Fruit fly (Drosophila melanogaster): Measurements from ENCODE around the gene egh.

egh gene

DNA sequence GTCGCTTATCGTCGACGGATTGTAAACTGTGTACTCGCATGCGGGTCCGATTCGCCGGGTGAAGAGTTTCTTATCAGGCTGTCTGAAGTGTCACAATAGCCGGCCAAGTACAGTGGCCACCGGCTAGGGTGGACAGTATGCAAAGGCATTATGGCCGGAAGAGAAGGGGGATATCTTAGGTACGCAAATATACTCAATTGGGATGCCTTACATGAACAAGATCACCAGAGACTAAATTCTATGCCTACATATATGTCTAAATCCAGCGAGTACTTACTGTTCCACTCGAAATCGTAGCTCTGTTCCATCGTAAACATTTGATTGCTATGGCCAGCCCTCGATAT lies 5.4 kb downstream of the egh start (continued):
- TF ChIP-seq Eip93F (GFP tag; optimal IDR thresholded peaks at IDR 0.05), result peak; percentile 94
- peak; percentile 99 for TF ChIP-seq svp (GFP tag)
- peak; percentile 93 for TF ChIP-seq CG6792 (GFP tag; optimal IDR thresholded peaks at IDR 0.05)
- TF ChIP-seq CG31627 (GFP tag; optimal IDR thresholded peaks at IDR 0.05), result peak; percentile 96
- TF ChIP-seq Sox14 (GFP tag; optimal IDR thresholded peaks at IDR 0.05), result peak; percentile 94
- TF ChIP-seq CG6854 (GFP tag; optimal IDR thresholded peaks at IDR 0.05), result peak; percentile 84
- TF ChIP-seq CG32006 (GFP tag; optimal IDR thresholded peaks at IDR 0.05), result peak; percentile 86
- TF ChIP-seq spab (GFP tag; optimal IDR thresholded peaks at IDR 0.05), result peak; percentile 82
- TF ChIP-seq topi (GFP tag; optimal IDR thresholded peaks at IDR 0.05), result peak; percentile 96
- TF ChIP-seq CG10631 (GFP tag; optimal IDR thresholded peaks at IDR 0.05), result peak; percentile 86
- TF ChIP-seq dsx (GFP tag; optimal IDR thresholded peaks at IDR 0.05; ENCODE audit: poor library complexity, severe bottlenecking), result peak; percentile 78
- peak; percentile 92 for TF ChIP-seq CG11294 (GFP tag; IDR thresholded peaks at IDR 0.05)
- peak; percentile 91 for TF ChIP-seq CG8632 (GFP tag; optimal IDR thresholded peaks at IDR 0.05)
- peak; percentile 84 for TF ChIP-seq CG15336 (GFP tag; IDR thresholded peaks at IDR 0.05)
- TF ChIP-seq eg (GFP tag; IDR thresholded peaks at IDR 0.05), result peak; percentile 95
- peak; percentile 74 for TF ChIP-seq CG4318 (GFP tag; optimal IDR thresholded peaks at IDR 0.05)
- peak; percentile 68 for TF ChIP-seq CG16779 (tag; optimal IDR thresholded peaks at IDR 0.05)
- peak; percentile 83 for TF ChIP-seq CG11762 (GFP tag; optimal IDR thresholded peaks at IDR 0.05; ENCODE audit: insufficient read depth)
- TF ChIP-seq Sox102F (GFP tag; optimal IDR thresholded peaks at IDR 0.05), result peak; percentile 90
- peak; percentile 85 for TF ChIP-seq CG8319 (GFP tag; optimal IDR thresholded peaks at IDR 0.05)
- TF ChIP-seq lz (GFP tag; optimal IDR thresholded peaks at IDR 0.05), result peak; percentile 95
- TF ChIP-seq CG6276 (GFP tag; optimal IDR thresholded peaks at IDR 0.05), result peak; percentile 85
- peak; percentile 96 for TF ChIP-seq CG11902 (GFP tag; optimal IDR thresholded peaks at IDR 0.05)

DNA sequence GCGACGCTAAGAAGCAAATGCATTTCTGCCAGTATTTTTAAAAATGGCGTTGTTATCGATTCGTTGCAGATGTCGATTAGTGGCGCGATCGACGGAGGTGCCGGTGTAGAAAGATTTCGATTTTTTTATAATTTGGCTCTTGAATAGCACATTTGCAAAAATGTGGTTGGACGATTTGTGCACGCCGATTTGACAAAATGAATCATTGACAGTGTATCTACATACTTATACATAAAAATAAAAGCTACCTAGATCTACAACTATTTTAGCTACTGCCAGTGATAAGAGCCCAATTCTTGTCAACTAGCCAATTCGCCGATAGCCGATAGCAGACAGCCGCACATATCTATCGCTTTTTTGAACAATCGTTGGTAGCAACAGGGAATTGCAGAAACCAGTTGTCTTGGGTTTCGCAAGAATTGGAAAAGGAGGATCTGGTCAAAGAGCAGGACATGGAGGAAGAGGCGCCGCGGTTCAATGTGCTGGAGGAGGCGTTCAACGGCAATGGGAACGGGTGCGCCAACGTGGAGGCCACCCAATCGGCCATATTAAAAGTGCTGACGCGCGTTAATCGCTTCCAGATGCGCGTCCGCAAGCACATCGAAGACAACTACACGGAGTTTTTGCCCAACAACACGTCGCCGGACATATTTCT lies 15.7 kb downstream of the egh start, which contains the start of the genes Klp3A and Zw10:
Gene Klp3A, minus strand, starts transcription at position 202 of the 655 bp plus-strand sequence.
Gene Zw10, plus strand, starts transcription at position 347 of the 655 bp plus-strand sequence.
- TF ChIP-seq CG10631 (GFP tag; optimal IDR thresholded peaks at IDR 0.05) (no peak), CG31627 (GFP tag; optimal IDR thresholded peaks at IDR 0.05) (peak; percentile 38), topi (GFP tag; optimal IDR thresholded peaks at IDR 0.05) (peak; percentile 40), cyc (GFP tag; optimal IDR thresholded peaks at IDR 0.05) (peak; percentile 26), esn (GFP tag; optimal IDR thresholded peaks at IDR 0.05) (peak; percentile 41), CG6792 (GFP tag; optimal IDR thresholded peaks at IDR 0.05) (no peak), CG3032 (tag; optimal IDR thresholded peaks at IDR 0.05) (peak; percentile 12), Gug (GFP tag; IDR thresholded peaks at IDR 0.05) (0 out of 2 replicates have a peak, but pooled peaks have one; percentile 24), CG34406 (GFP tag; optimal IDR thresholded peaks at IDR 0.05) (no peak), lz (GFP tag; optimal IDR thresholded peaks at IDR 0.05) (peak; percentile 45), CG6276 (GFP tag; optimal IDR thresholded peaks at IDR 0.05) (no peak), Met (GFP tag; optimal IDR thresholded peaks at IDR 0.05) (no peak), svp (GFP tag) (no peak), CG11294 (GFP tag; IDR thresholded peaks at IDR 0.05) (no peak), ss (GFP tag; optimal IDR thresholded peaks at IDR 0.05) (no peak)

DNA sequence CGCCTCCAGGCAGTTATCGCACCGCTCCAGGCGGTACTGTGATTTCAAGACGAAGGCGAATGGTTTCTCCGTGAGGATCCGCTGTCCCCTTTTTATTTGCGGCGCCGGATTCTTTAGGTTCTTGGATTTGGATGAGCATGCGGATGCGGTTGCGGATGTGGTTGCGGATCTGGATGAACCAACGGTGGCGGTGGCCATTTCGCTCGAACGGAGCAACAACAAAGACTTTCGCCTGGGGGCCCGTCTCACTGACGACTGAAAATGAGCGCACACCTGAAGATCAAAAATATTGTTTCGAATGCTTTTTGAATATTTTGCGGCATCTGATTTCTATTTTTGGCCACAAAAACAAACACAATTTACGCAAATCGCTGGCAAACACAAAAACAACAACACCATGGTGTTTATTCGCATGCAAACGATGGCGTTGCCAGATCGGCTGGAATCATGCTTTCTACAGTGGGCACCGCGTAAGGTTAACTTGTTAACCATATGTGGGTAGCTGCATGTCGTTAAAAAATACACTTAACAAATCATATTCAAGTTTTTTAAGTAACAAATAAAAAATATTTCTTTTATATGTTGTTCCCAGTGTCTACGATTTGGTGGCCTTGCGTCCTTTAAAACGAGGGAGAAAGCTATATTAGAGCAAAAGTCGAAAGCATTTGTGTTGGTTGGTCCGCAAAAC lies 20.3 kb downstream of the egh start, which contains the start of gene Smyd3:
Gene Smyd3, minus strand, starts transcription at position 407 of the 688 bp plus-strand sequence.
- peak; percentile 26 for TF ChIP-seq fd59A (GFP tag; optimal IDR thresholded peaks at IDR 0.05)
- peak; percentile 81 for TF ChIP-seq Ets21C (GFP tag; optimal IDR thresholded peaks at IDR 0.05)
- TF ChIP-seq Sox15 (GFP tag; optimal IDR thresholded peaks at IDR 0.05), result peak; percentile 72
- TF ChIP-seq fd85E (GFP tag; optimal IDR thresholded peaks at IDR 0.05), result no peak
- TF ChIP-seq Sox14 (GFP tag; optimal IDR thresholded peaks at IDR 0.05), result peak; percentile 91
- no peak for TF ChIP-seq CG9139 (GFP tag; optimal IDR thresholded peaks at IDR 0.05)
- TF ChIP-seq achi (GFP tag; optimal IDR thresholded peaks at IDR 0.05), result peak; percentile 83
- TF ChIP-seq Gug (GFP tag; IDR thresholded peaks at IDR 0.05), result peak; percentile 79
- TF ChIP-seq salr (GFP tag; optimal IDR thresholded peaks at IDR 0.05), result no peak
- TF ChIP-seq ss (GFP tag; optimal IDR thresholded peaks at IDR 0.05), result no peak
- TF ChIP-seq CG4318 (GFP tag; optimal IDR thresholded peaks at IDR 0.05), result no peak
- peak; percentile 88 for TF ChIP-seq Eip75B (GFP tag; optimal IDR thresholded peaks at IDR 0.05)
- no peak for TF ChIP-seq dsx (GFP tag; optimal IDR thresholded peaks at IDR 0.05; ENCODE audit: poor library complexity, severe bottlenecking)
- peak; percentile 85 for TF ChIP-seq OdsH (GFP tag; optimal IDR thresholded peaks at IDR 0.05)
- no peak for TF ChIP-seq CG16779 (tag; optimal IDR thresholded peaks at IDR 0.05)
- peak; percentile 77 for TF ChIP-seq CG32006 (GFP tag; optimal IDR thresholded peaks at IDR 0.05)
- TF ChIP-seq CG3919 (GFP tag; optimal IDR thresholded peaks at IDR 0.05), result no peak
- TF ChIP-seq cyc (GFP tag; optimal IDR thresholded peaks at IDR 0.05), result peak; percentile 86
- no peak for TF ChIP-seq Eip93F (GFP tag; optimal IDR thresholded peaks at IDR 0.05)
- peak; percentile 72 for TF ChIP-seq Lpt (GFP tag; optimal IDR thresholded peaks at IDR 0.05)
- TF ChIP-seq Sox102F (GFP tag; optimal IDR thresholded peaks at IDR 0.05), result peak; percentile 87
- peak; percentile 91 for TF ChIP-seq CG6163 (GFP tag; IDR thresholded peaks at IDR 0.05)
- TF ChIP-seq Ets96B (tag; optimal IDR thresholded peaks at IDR 0.05), result peak; percentile 74
- TF ChIP-seq Smox (GFP tag; optimal IDR thresholded peaks at IDR 0.05), result no peak
